Worm (Caenorhabditis elegans): ENCODE data around the gene lipl-1.

DNA sequence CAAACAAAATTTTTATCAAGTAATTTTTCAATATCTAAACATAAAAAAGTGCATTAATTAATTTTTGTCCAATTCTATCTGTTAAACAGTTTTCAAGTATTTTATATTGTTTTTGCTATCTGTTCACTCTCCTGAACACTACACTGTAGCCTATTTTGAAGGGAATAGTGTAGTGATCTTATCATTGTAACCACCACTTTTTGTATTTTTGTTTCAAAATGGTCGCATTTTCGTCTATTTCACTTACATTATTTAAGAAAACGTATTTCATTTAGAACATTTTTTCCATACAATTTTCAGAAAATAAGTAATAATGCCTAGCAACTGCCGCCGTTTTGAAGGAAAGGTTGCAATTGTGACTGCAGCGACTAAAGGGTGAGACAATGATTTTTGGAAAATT is 2.5 kb downstream of the lipl-1 start, which contains the start of gene dhrs-4:
- TF ChIP-seq flt-1 (GFP tag; IDR thresholded peaks at IDR 0.05) (no peak), med-1 (GFP tag; optimal IDR thresholded peaks at IDR 0.05; ENCODE audit: insufficient read depth) (no peak), cog-1 (tag; optimal IDR thresholded peaks at IDR 0.05) (no peak), T22C8.4 (GFP tag; IDR thresholded peaks at IDR 0.05) (no peak), tab-1 (GFP tag; IDR thresholded peaks at IDR 0.05) (no peak), ztf-29 (GFP tag; IDR thresholded peaks at IDR 0.05) (no peak), klf-2 (GFP tag; conservative IDR thresholded peaks at IDR 0.05) (no peak), ref-1 (GFP tag; conservative IDR thresholded peaks at IDR 0.05) (no peak)
